Fruit fly (Drosophila melanogaster) whole organism: ENCODE measurements around the gene CG42758.

Experiments
- CG8478 ChIP-seq: fragments of >200 bp; optimal IDR thresholded peaks from 2 replicates; lab custom pipeline; 2018; ENCODE audit warnings: inconsistent platforms
- Dll ChIP-seq: fragments of >200 bp; optimal IDR thresholded peaks from 2 replicates; lab custom pipeline; 2017
- EcR ChIP-seq, 2 experiments: fragments of >200 bp; optimal IDR thresholded peaks; 2 replicates each; lab custom pipeline; 2017; ENCODE audit warnings: missing biosample characterization in 2 of 2, missing genetic modification characterization in 2 of 2, missing genetic modification reagents in 2 of 2
- pan ChIP-seq: fragments of >200 bp; optimal IDR thresholded peaks from 2 replicates; lab custom pipeline; 2017
- psq ChIP-seq: fragments of >200 bp; optimal IDR thresholded peaks from 2 replicates; lab custom pipeline; 2017
- usp ChIP-seq: fragments of >200 bp; optimal IDR thresholded peaks from 2 replicates; lab custom pipeline; 2017; ENCODE audit warnings: missing biosample characterization, missing genetic modification characterization, mixed read lengths

Gene CG42758

DNA sequence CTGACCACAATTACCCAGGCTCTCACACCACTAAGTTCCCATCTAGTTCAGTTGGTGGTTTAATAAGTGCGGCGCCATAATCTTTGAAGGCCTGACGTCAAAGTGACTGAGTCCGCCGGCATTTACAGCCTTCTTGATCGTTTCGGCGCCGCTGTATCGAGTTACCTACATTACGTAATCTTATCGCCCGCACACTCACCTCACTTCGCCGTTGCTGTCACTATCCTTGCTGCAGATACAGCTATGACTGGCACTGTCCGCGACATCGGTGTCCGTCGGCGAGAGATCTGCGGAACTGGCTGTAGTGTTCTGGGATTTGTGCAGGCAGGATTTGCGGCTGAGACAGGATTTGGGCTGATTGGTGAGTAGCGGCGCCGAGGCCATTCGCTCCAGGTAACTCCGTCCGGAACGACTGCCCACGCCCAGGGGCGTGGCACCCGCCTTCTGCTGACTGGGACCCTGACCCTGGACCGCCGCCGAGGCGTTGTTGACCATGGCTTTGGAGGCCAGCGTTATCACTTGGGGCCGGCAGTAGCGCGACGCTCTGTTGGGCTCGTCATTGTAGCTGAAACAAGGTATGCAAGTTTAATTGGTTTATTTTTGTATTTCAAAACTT is 20.2 kb upstream of the CG42758 start:
- TF ChIP-seq EcR (GFP tag; optimal IDR thresholded peaks at IDR 0.05; lab: Kevin White, UChicago) (no peak), pan (lab: Kevin White, UChicago) (no peak), Dll (lab: Kevin White, UChicago) (no peak), psq (lab: Kevin White, UChicago) (no peak), usp (GFP tag; lab: Kevin White, UChicago) (no peak), CG8478 (no peak)

DNA sequence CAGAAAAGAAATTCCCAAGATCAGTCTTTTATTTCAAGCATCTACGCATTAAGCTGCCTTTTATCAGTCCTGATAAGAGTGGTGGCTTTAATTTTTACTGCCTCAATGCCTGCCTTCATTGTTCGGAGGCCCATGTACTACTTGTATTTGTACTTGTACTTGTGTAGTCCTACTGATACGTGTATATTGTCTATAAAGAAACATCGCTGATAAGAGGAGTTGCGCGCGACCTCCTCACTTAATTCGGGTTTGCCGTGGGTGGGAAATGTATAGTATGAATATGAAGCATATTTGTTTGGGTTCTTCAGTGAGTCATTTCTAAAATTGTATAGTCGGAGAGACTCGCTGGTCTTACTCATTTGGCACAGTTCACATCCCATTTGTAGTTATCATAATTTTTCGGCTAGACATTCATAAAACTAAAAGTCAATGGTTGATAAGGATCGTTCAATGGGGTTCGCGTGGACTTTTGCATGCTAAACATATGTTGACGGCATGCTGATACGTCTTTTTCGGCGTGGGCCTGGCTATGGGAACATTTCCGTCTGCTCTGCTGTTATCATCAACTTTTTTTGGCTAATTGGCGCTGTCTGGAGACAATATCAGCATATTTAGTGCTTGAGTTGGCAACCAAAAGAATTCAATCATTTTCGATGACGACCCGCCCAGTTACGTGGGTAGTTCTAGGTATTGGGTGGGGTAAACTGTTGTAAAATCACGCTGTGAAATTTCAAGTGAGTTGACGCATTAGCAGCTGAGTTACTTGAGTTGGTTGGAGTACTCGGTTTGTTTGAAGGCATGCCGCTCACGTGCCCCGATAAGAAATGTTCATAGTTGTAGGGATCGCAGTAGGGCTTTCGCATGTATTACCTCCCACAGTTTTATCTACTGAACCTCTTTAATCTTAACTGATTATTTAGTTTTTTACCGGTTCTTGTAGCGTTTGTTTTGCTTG is 19.2 kb upstream of the CG42758 start:
- TF ChIP-seq EcR (GFP tag; optimal IDR thresholded peaks at IDR 0.05; lab: Kevin White, UChicago) (no peak), usp (GFP tag; lab: Kevin White, UChicago) (no peak)

DNA sequence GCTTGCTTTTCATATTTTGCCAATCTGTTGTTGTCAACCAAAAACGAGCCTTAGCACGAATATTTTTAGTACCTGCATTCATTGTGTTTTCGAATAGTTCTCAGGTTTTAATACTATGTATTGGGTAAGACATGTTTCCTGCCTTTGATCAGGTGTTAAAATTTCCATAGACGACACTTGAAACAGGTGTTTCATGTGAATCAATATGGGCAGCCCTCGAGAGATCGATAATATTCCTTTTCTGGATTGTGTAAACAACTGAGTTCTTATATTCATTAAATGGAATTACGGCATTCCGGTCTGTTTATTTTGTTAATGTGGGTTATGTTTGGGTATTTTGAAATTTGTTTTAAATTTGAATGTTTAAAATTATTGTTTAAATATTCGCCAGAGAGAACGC is 18.0 kb upstream of the CG42758 start:
- TF ChIP-seq pan (lab: Kevin White, UChicago) (no peak), EcR (GFP tag; optimal IDR thresholded peaks at IDR 0.05; lab: Kevin White, UChicago) (no peak), usp (GFP tag; lab: Kevin White, UChicago) (no peak), Dll (lab: Kevin White, UChicago) (no peak), CG8478 (no peak), psq (lab: Kevin White, UChicago) (no peak)

DNA sequence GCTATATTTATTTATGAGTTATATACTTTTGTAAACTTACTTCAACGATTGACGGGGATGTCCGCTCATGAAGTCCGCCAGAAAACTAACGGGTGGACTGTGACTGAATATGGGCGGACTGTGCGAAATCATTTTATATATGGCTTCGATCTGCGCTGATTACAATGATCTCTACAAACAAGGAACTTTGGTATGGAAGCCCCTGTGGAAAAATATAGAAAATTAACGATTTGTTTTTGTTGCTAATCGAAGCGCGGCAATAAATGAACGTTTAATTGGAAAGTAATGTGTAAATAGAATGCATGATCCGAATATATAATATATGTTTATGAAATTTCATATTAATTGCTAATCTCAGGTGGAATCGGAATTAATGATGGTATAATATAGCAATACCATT is 17.3 kb upstream of the CG42758 start:
- TF ChIP-seq EcR (GFP tag; optimal IDR thresholded peaks at IDR 0.05; lab: Kevin White, UChicago) = no peak
- no peak for TF ChIP-seq Dll (lab: Kevin White, UChicago)
- no peak for TF ChIP-seq usp (GFP tag; lab: Kevin White, UChicago)
- TF ChIP-seq pan (lab: Kevin White, UChicago) = no peak
- no peak for TF ChIP-seq CG8478
- TF ChIP-seq psq (lab: Kevin White, UChicago) = no peak

- no peak for TF ChIP-seq EcR (GFP tag; optimal IDR thresholded peaks at IDR 0.05; lab: Kevin White, UChicago)
- TF ChIP-seq Dll (lab: Kevin White, UChicago) = no peak
- TF ChIP-seq psq (lab: Kevin White, UChicago) = no peak
- TF ChIP-seq CG8478 = no peak
- TF ChIP-seq usp (GFP tag; lab: Kevin White, UChicago) = no peak
- TF ChIP-seq pan (lab: Kevin White, UChicago) = no peak
Observed at dm6 chr3L:14550839-14551415, 16.3 kb upstream of the CG42758 start, which contains the start of gene Gbs-70E. Gene Gbs-70E, minus strand, starts transcription at chr3L:14550975.

DNA sequence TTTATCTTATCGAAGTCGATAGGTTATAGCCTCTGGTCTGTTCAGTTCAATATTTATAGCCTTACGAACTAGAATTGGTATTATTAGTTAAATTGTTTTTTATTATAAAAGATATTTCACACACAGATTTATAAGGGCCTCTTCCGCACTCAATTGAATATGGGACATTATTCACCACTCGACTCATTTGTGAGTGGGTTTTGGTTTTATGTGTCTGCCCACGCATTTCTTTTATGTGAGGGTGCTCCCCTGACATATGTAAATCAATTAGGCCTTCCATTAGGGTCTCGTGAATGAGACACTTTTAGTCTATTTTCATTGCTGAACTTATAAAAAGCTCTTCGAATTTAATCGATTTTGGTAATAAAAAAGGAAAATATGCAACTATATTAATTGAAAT is 15.6 kb upstream of the CG42758 start:
- TF ChIP-seq CG8478 = no peak
- TF ChIP-seq usp (GFP tag; lab: Kevin White, UChicago) = no peak
- TF ChIP-seq pan (lab: Kevin White, UChicago) = no peak
- TF ChIP-seq EcR (GFP tag; optimal IDR thresholded peaks at IDR 0.05; lab: Kevin White, UChicago) = no peak
- TF ChIP-seq psq (lab: Kevin White, UChicago) = no peak
- no peak for TF ChIP-seq Dll (lab: Kevin White, UChicago)

dm6 chr3L:14552041-14552924 is 15.0 kb upstream of the CG42758 start:
- TF ChIP-seq EcR (GFP tag; optimal IDR thresholded peaks at IDR 0.05; lab: Kevin White, UChicago) (no peak), Dll (lab: Kevin White, UChicago) (no peak)

DNA sequence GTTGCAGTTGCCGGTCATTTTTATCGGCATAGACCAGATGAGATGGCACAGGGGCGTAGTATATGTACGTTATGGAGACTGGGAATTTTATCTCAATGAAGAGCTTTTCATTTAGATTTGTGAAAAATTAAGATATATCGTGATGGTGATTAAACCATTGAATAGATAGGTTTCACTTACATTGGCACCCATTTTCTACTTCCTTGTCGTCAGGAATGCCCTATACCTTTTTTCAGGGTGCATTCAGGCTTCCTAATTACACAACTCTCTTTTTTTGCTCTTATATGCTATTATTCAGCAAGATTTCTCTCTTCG is 14.4 kb upstream of the CG42758 start:
- TF ChIP-seq psq (lab: Kevin White, UChicago) (no peak), pan (lab: Kevin White, UChicago) (no peak), CG8478 (no peak)

DNA sequence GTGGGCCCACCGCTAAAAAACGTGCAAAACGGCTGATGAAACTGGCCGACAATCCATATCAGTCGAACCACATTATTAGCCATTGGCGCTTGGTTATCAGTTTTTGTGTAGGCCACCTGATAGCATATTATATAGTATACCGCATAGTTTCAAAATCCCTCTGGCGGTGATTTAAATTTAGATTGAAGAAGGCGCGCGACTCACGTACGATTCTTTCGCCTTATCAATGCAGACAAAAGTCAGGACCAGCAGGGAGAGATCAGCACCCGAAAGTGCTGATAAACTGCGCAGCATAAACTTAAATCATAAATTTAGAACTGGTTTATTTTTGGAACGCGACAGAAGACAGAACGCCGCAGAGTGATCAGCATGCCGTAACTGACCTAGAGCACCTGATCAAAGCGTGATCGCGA is 13.3 kb upstream of the CG42758 start:
- TF ChIP-seq pan (lab: Kevin White, UChicago) = no peak
- no peak for TF ChIP-seq psq (lab: Kevin White, UChicago)
- TF ChIP-seq CG8478 = no peak
- no peak for TF ChIP-seq EcR (GFP tag; optimal IDR thresholded peaks at IDR 0.05; lab: Kevin White, UChicago)
- TF ChIP-seq Dll (lab: Kevin White, UChicago) = no peak
- no peak for TF ChIP-seq usp (GFP tag; lab: Kevin White, UChicago)

DNA sequence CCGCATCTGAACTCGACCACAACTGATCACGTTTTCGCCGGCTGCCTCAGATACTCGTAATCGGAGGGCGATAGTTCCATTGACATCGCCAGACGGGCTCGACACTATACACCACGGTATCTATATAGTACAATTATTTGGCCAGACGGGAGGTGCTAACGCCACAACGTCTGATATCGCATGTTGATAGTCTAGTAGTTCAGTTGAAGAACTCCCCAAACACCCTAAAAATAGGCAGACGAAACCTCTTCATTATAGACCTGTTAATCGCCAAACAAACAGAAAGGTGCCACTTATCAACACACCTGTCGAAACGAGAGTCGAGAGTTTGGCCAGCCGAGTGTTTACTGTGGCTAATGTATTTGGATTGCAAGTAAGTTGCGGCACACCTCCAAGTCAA is 12.2 kb upstream of the CG42758 start:
- TF ChIP-seq pan (lab: Kevin White, UChicago) (no peak), Dll (lab: Kevin White, UChicago) (no peak), EcR (GFP tag; optimal IDR thresholded peaks at IDR 0.05; lab: Kevin White, UChicago) (no peak), psq (lab: Kevin White, UChicago) (no peak), CG8478 (no peak), usp (GFP tag; lab: Kevin White, UChicago) (no peak)

dm6 chr3L:14556177-14556576 is 11.1 kb upstream of the CG42758 start:
- no peak for TF ChIP-seq CG8478
- peak in 1 of 2 experiments; percentile 47 for TF ChIP-seq EcR (GFP tag; optimal IDR thresholded peaks at IDR 0.05; lab: Kevin White, UChicago)
